Worm (Caenorhabditis elegans) whole organism, L2 larva: ENCODE results near the gene nspc-19.
A peak's percentile ranks its signal among the peaks of the same experiment; 100 is the strongest.

ENCODE experiments used
- C34F6.9 ChIP-seq: fragments of 150-350 bp; optimal IDR thresholded peaks from 2 replicates; lab custom pipeline; 2014; ENCODE audit warnings: missing biosample characterization, missing genetic modification characterization
- F13H6.1 ChIP-seq: sonication (generic microtip); optimal IDR thresholded peaks from 2 replicates; lab custom pipeline; 2016; ENCODE audit warnings: missing genetic modification characterization, missing compliant biosample characterization
- R02D3.7 ChIP-seq: fragments of 150-350 bp; optimal IDR thresholded peaks from 2 replicates; lab custom pipeline; 2014; ENCODE audit warnings: missing biosample characterization, missing genetic modification characterization
- alr-1 ChIP-seq: fragments of 150-350 bp; optimal IDR thresholded peaks from 2 replicates; lab custom pipeline; 2014; ENCODE audit warnings: missing biosample characterization, missing genetic modification characterization
- aly-2 ChIP-seq: fragments of 150-350 bp; optimal IDR thresholded peaks from 2 replicates; lab custom pipeline; 2014; ENCODE audit warnings: missing biosample characterization, missing genetic modification characterization
- ama-1 ChIP-seq: fragments of 150-350 bp; optimal IDR thresholded peaks from 2 replicates; lab custom pipeline; 2018; ENCODE audit warnings: inconsistent platforms
- blmp-1 ChIP-seq: sonication (generic microtip); optimal IDR thresholded peaks from 2 replicates; lab custom pipeline; 2017; ENCODE audit warnings: missing genetic modification characterization, mild to moderate bottlenecking, missing compliant biosample characterization, antibody characterized with exemption, moderate library complexity; ENCODE audit not compliant: insufficient read depth
- ceh-16 ChIP-seq: fragments of 150-350 bp; optimal IDR thresholded peaks from 2 replicates; lab custom pipeline; 2014; ENCODE audit warnings: missing biosample characterization, missing genetic modification characterization
- ceh-82 ChIP-seq: fragments of 150-350 bp; optimal IDR thresholded peaks from 2 replicates; lab custom pipeline; 2014; ENCODE audit warnings: missing biosample characterization, missing genetic modification characterization
- crh-2 ChIP-seq: sonication (generic microtip); optimal IDR thresholded peaks from 2 replicates; lab custom pipeline; 2017; ENCODE audit warnings: missing biosample characterization, missing genetic modification characterization
- egl-27 ChIP-seq: sonication (generic microtip); optimal IDR thresholded peaks from 3 replicates; lab custom pipeline; 2017; ENCODE audit warnings: missing biosample characterization, missing genetic modification reagents, missing genetic modification characterization
- elt-1 ChIP-seq: fragments of 150-350 bp; optimal IDR thresholded peaks from 2 replicates; lab custom pipeline; 2014; ENCODE audit warnings: missing biosample characterization, missing genetic modification characterization
- gmeb-1 ChIP-seq: fragments of 150-350 bp; optimal IDR thresholded peaks from 2 replicates; lab custom pipeline; 2014; ENCODE audit warnings: missing biosample characterization, missing genetic modification characterization
- lin-11 ChIP-seq: fragments of 150-350 bp; sonication (generic microtip); optimal IDR thresholded peaks from 2 replicates; lab custom pipeline; 2014; ENCODE audit warnings: missing biosample characterization, missing genetic modification characterization, inconsistent platforms, mixed read lengths
- lin-13 ChIP-seq: fragments of 150-350 bp; optimal IDR thresholded peaks from 2 replicates; lab custom pipeline; 2014; ENCODE audit warnings: missing biosample characterization, missing genetic modification reagents, missing genetic modification characterization
- lin-39 ChIP-seq: fragments of 150-350 bp; optimal IDR thresholded peaks from 2 replicates; lab custom pipeline; 2014; ENCODE audit warnings: missing biosample characterization, missing genetic modification reagents, missing genetic modification characterization
- mab-5 ChIP-seq: fragments of 150-350 bp; optimal IDR thresholded peaks from 2 replicates; lab custom pipeline; 2014; ENCODE audit warnings: missing biosample characterization, missing genetic modification characterization
- mbf-1 ChIP-seq: sonication (generic microtip); optimal IDR thresholded peaks from 2 replicates; lab custom pipeline; 2017; ENCODE audit warnings: missing biosample characterization, missing genetic modification characterization
- nhr-10 ChIP-seq: sonication (generic microtip); optimal IDR thresholded peaks from 2 replicates; lab custom pipeline; 2017; ENCODE audit warnings: missing biosample characterization, missing genetic modification characterization
- nhr-11 ChIP-seq: fragments of 150-350 bp; optimal IDR thresholded peaks from 2 replicates; lab custom pipeline; 2014; ENCODE audit warnings: missing biosample characterization, missing genetic modification characterization
- nhr-12 ChIP-seq: fragments of 150-350 bp; optimal IDR thresholded peaks from 2 replicates; lab custom pipeline; 2014; ENCODE audit warnings: missing biosample characterization, missing genetic modification characterization
- nhr-129 ChIP-seq: fragments of 150-350 bp; optimal IDR thresholded peaks from 2 replicates; lab custom pipeline; 2014; ENCODE audit warnings: missing biosample characterization, missing genetic modification characterization
- nhr-23 ChIP-seq: fragments of 150-350 bp; optimal IDR thresholded peaks from 2 replicates; lab custom pipeline; 2014; ENCODE audit warnings: missing biosample characterization, missing genetic modification reagents, missing genetic modification characterization
- nhr-237 ChIP-seq: fragments of 150-350 bp; optimal IDR thresholded peaks from 2 replicates; lab custom pipeline; 2014; ENCODE audit warnings: missing biosample characterization, missing genetic modification characterization
- nhr-25 ChIP-seq: fragments of 150-350 bp; sonication (generic microtip); optimal IDR thresholded peaks from 3 replicates; lab custom pipeline; 2014; ENCODE audit warnings: missing biosample characterization, missing genetic modification characterization
- peb-1 ChIP-seq: fragments of 150-350 bp; optimal IDR thresholded peaks from 2 replicates; lab custom pipeline; 2014; ENCODE audit warnings: missing biosample characterization, missing genetic modification characterization
- sma-3 ChIP-seq: sonication (generic microtip); optimal IDR thresholded peaks from 2 replicates; lab custom pipeline; 2016; ENCODE audit warnings: missing genetic modification reagents, missing genetic modification characterization, missing compliant biosample characterization
- sma-9 ChIP-seq, 2 experiments: fragments of 150-350 bp in 1 of 2; sonication (generic microtip) in 1 of 2; optimal IDR thresholded peaks; 2 replicates each; lab custom pipeline; 2014 to 2016; ENCODE audit warnings: missing genetic modification characterization in 2 of 2, mild to moderate bottlenecking in 1 of 2, missing biosample characterization in 1 of 2, missing compliant biosample characterization in 1 of 2, missing genetic modification reagents in 1 of 2, moderate library complexity in 1 of 2
- snpc-4 ChIP-seq: fragments of 150-350 bp; optimal IDR thresholded peaks from 2 replicates; lab custom pipeline; 2014; ENCODE audit warnings: missing biosample characterization, missing genetic modification characterization
- unc-55 ChIP-seq: fragments of 150-350 bp; sonication (generic microtip); optimal IDR thresholded peaks from 3 replicates; lab custom pipeline; 2014; ENCODE audit warnings: missing biosample characterization, missing genetic modification reagents, missing genetic modification characterization
- zag-1 ChIP-seq: fragments of 150-350 bp; optimal IDR thresholded peaks from 2 replicates; lab custom pipeline; 2014; ENCODE audit warnings: missing biosample characterization, missing genetic modification characterization
- ztf-11 ChIP-seq: sonication (generic microtip); optimal IDR thresholded peaks from 2 replicates; lab custom pipeline; 2017; ENCODE audit warnings: missing biosample characterization, missing genetic modification characterization
- ztf-4 ChIP-seq: fragments of 150-350 bp; optimal IDR thresholded peaks from 2 replicates; lab custom pipeline; 2014; ENCODE audit warnings: missing biosample characterization, missing genetic modification characterization

The nspc-19 gene

DNA sequence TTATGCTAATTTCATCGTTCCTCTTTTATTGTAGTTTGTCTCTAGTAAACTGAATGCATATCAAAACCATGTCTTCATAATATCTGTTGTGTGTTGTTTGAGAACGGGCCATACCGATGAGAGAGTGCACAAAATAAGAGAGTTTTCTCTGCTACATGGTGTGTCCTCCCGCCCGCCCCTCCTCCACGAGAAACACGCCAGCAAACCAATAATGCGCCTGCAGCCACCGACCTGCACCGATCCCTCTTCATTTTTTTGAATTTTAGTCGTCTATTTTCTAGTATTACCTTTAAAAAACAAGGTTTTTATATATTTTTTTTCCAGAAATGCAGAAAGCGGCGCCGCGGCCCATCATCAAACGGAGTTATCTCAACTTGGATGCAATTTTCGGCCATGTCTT is 48.3 kb upstream of the nspc-19 start, which contains the start of gene gfi-3 (continued):
- TF ChIP-seq ceh-82 (tag; lab: Kevin White, UChicago) = no peak
- no peak for TF ChIP-seq nhr-12 (tag; lab: Kevin White, UChicago)
- peak; percentile 13 for TF ChIP-seq zag-1 (tag; lab: Kevin White, UChicago)
- TF ChIP-seq crh-2 = peak; percentile 85
- TF ChIP-seq nhr-10 (tag; lab: Kevin White, UChicago) = no peak
- peak; percentile 89 for TF ChIP-seq snpc-4 (tag; lab: Kevin White, UChicago)
- TF ChIP-seq elt-1 (tag; lab: Kevin White, UChicago) = no peak
- TF ChIP-seq nhr-129 = peak; percentile 80
- no peak for TF ChIP-seq peb-1 (tag; lab: Kevin White, UChicago)
- no peak for TF ChIP-seq alr-1
- peak; percentile 79 for TF ChIP-seq unc-55 (GFP tag; lab: Kevin White, UChicago)
- peak; percentile 84 for TF ChIP-seq sma-3 (GFP tag; lab: Kevin White, UChicago)
- peak; percentile 84 for TF ChIP-seq lin-11
- TF ChIP-seq, all 48 proteins: peak for 25

DNA sequence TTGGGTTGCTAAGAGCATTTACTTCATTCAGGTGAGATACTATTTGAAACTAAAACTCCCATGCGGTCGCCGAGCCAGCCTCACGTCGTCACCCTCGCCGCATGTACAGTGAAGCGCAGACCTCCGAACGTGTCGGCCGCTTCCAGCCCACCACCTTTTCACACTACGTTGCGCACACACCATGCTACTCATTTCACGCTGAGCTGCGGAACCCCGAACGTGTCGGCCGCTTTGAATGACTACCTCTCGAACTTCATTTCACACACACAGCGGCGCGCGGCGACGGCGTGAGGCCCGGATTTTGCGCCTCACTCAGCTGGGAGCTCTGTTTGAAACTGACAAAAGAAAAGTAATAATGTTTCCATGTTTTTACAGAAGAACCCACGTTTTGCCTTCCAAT is 46.9 kb upstream of the nspc-19 start:
- TF ChIP-seq nhr-12 (tag; lab: Kevin White, UChicago) (no peak), snpc-4 (tag; lab: Kevin White, UChicago) (peak; percentile 70)

DNA sequence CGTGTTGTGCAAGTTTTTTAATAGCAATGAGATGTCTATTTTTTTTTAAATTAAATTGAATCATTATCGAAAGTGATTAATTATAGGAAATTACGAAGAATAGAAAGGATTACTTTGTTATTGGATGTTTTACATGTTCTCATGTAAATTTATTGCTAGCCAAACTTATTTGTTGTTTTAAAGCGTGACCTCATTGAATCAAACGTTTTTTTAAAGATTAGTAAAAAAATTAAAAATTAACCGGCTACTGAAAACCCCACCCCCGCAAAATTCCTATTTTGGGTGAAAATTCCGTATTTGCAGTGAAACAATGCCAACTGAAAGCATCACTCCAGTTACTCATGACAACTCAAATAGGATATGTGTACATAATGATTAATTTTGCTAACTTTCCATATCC is 43.7 kb upstream of the nspc-19 start, which contains the start of gene M163.8:
M163.8 (plus strand) TSS at position 301 of the 400 bp plus-strand sequence.
- no peak for TF ChIP-seq nhr-12 (tag; lab: Kevin White, UChicago)
- no peak for TF ChIP-seq nhr-23
- TF ChIP-seq aly-2 = no peak
- TF ChIP-seq lin-39 (tag; lab: Kevin White, UChicago) = no peak
- no peak for TF ChIP-seq ceh-16 (tag; lab: Kevin White, UChicago)

DNA sequence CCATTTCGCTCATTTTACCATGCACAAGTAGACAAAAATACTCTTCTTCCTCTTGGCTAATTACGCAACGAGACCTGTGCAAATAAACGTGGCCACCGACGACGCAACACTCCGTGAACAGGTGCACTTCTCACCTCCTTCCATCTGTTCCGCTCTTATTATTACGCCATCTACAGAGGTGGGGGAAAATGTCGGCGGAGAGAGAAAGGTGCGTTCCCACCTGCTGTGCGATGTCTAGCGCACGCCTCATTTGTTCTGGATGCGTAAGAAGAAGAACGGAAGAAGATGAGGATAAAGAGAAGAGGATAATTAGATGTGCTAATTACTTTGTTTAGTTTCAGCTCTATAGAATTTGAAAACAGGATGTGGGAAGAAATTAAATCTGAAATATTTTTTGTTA is 42.0 kb upstream of the nspc-19 start:
- TF ChIP-seq nhr-12 (tag; lab: Kevin White, UChicago) (no peak), nhr-11 (tag; lab: Kevin White, UChicago) (no peak), lin-13 (GFP tag; lab: Kevin White, UChicago) (no peak), ztf-4 (tag; lab: Kevin White, UChicago) (no peak), lin-11 (no peak), ztf-11 (tag; lab: Kevin White, UChicago) (no peak), blmp-1 (no peak), unc-55 (GFP tag; lab: Kevin White, UChicago) (no peak), nhr-10 (tag; lab: Kevin White, UChicago) (no peak), alr-1 (no peak), mbf-1 (no peak), F13H6.1 (tag; lab: Kevin White, UChicago) (no peak)

DNA sequence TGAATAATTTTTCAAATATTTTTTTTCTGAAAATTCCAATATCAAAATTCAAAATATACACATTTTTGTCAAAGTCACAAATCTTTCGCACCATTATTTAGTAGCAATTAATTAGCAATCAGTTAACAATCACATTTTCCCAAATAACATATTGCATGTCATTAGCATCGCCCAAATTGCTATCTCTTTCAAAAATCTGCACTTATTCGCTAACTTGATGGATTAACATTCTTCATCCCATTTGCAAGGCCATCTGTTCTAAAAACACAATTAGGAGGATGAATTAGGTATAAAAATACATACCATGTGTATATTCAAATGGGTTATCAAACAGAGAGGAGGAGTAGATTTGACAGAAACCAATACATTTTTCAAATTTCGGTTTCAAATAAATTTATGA is 41.2 kb upstream of the nspc-19 start:
- no peak for TF ChIP-seq gmeb-1
- TF ChIP-seq ama-1 (lab: Kevin White, UChicago) = no peak
- no peak for TF ChIP-seq blmp-1
- no peak for TF ChIP-seq egl-27 (tag; lab: Kevin White, UChicago)
- TF ChIP-seq nhr-23 = no peak
- no peak for TF ChIP-seq lin-11
- TF ChIP-seq nhr-25 (tag; lab: Kevin White, UChicago) = peak; percentile 51
- TF ChIP-seq ztf-11 (tag; lab: Kevin White, UChicago) = no peak
- peak; percentile 87 for TF ChIP-seq lin-39 (tag; lab: Kevin White, UChicago)
- no peak for TF ChIP-seq R02D3.7
- TF ChIP-seq zag-1 (tag; lab: Kevin White, UChicago) = no peak
- TF ChIP-seq sma-9 (GFP tag; optimal IDR thresholded peaks at IDR 0.05; lab: Kevin White, UChicago) = peak; percentile 23
- no peak for TF ChIP-seq sma-9 (tag; optimal IDR thresholded peaks at IDR 0.05; lab: Kevin White, UChicago)
- peak; percentile 72 for TF ChIP-seq mab-5 (tag; lab: Kevin White, UChicago)
- TF ChIP-seq ceh-82 (tag; lab: Kevin White, UChicago) = no peak
- no peak for TF ChIP-seq C34F6.9 (tag; lab: Kevin White, UChicago)
- no peak for TF ChIP-seq nhr-237 (tag; lab: Kevin White, UChicago)
- no peak for TF ChIP-seq sma-3 (GFP tag; lab: Kevin White, UChicago)
- TF ChIP-seq alr-1 = no peak
- TF ChIP-seq ceh-16 (tag; lab: Kevin White, UChicago) = peak; percentile 98
